Fruit fly (Drosophila melanogaster) whole organism, adult: ENCODE measurements around the gene tfc.

Experiments used
- CG11617 ChIP-seq: fragments of 200-800 bp; sonication (Bioruptor generic); optimal IDR thresholded peaks from 2 replicates; lab custom pipeline; 2017; ENCODE audit warnings: mild to moderate bottlenecking, missing biosample characterization, missing genetic modification reagents, missing genetic modification characterization
- CG12768 ChIP-seq: fragments of 200-800 bp; sonication (Bioruptor generic); optimal IDR thresholded peaks from 2 replicates; lab custom pipeline; 2017; ENCODE audit warnings: missing biosample characterization, missing genetic modification characterization, mild to moderate bottlenecking, moderate library complexity, missing genetic modification reagents
- CG14711 ChIP-seq: fragments of 200-800 bp; sonication (Bioruptor generic); optimal IDR thresholded peaks from 2 replicates; lab custom pipeline; 2018; ENCODE audit warnings: missing biosample characterization, mild to moderate bottlenecking, missing genetic modification characterization, moderate library complexity
- CG1620 ChIP-seq: fragments of 200-800 bp; sonication (Bioruptor generic); optimal IDR thresholded peaks from 2 replicates; lab custom pipeline; 2016; ENCODE audit warnings: missing biosample characterization, missing genetic modification characterization
- CG33017 ChIP-seq: fragments of 200-800 bp; sonication (Bioruptor generic); optimal IDR thresholded peaks from 2 replicates; lab custom pipeline; 2018; ENCODE audit warnings: missing biosample characterization, mild to moderate bottlenecking, missing genetic modification characterization, moderate library complexity
- CG5204 ChIP-seq: fragments of 200-800 bp; sonication (Bioruptor generic); optimal IDR thresholded peaks from 2 replicates; lab custom pipeline; 2016; ENCODE audit warnings: missing biosample characterization, missing genetic modification characterization
- CG7045 ChIP-seq: fragments of 200-800 bp; sonication (Bioruptor generic); optimal IDR thresholded peaks from 2 replicates; lab custom pipeline; 2017; ENCODE audit warnings: missing biosample characterization, mild to moderate bottlenecking, missing genetic modification characterization
- CG7101 ChIP-seq: fragments of 200-800 bp; sonication (Bioruptor generic); optimal IDR thresholded peaks from 2 replicates; lab custom pipeline; 2018; ENCODE audit warnings: missing biosample characterization, mild to moderate bottlenecking, missing genetic modification characterization, moderate library complexity
- Clk ChIP-seq: fragments of 200-800 bp; sonication (Bioruptor generic); optimal IDR thresholded peaks from 2 replicates; lab custom pipeline; 2017; ENCODE audit warnings: missing biosample characterization, missing genetic modification characterization
- Crg-1 ChIP-seq: fragments of 200-800 bp; sonication (Bioruptor generic); optimal IDR thresholded peaks from 2 replicates; lab custom pipeline; 2016; ENCODE audit warnings: missing biosample characterization, missing genetic modification characterization
- Hr96 ChIP-seq: fragments of 200-800 bp; sonication (Bioruptor generic); optimal IDR thresholded peaks from 2 replicates; lab custom pipeline; 2016; ENCODE audit warnings: missing biosample characterization, missing genetic modification characterization
- Mnt ChIP-seq: fragments of 200-800 bp; sonication (Bioruptor generic); optimal IDR thresholded peaks from 2 replicates; lab custom pipeline; 2016; ENCODE audit warnings: missing biosample characterization, mild to moderate bottlenecking, missing genetic modification characterization
- bab1 ChIP-seq: fragments of 200-800 bp; sonication (Bioruptor generic); optimal IDR thresholded peaks from 3 replicates; lab custom pipeline; 2019; ENCODE audit warnings: missing biosample characterization, mild to moderate bottlenecking, missing genetic modification characterization, moderate library complexity
- cic ChIP-seq: fragments of 200-800 bp; sonication (Bioruptor generic); optimal IDR thresholded peaks from 2 replicates; lab custom pipeline; 2017; ENCODE audit warnings: missing biosample characterization, mild to moderate bottlenecking, missing genetic modification characterization, moderate library complexity
- cnc ChIP-seq, 2 experiments: fragments of >200 bp; optimal IDR thresholded peaks; 2 replicates each; lab custom pipeline; 2017
- kay ChIP-seq: fragments of 200-800 bp; sonication (Bioruptor generic); peaks from one replicate; lab custom pipeline; 2016; ENCODE audit warnings: missing biosample characterization, missing genetic modification characterization, borderline replicate concordance
- ovo ChIP-seq: fragments of 200-800 bp; sonication (Bioruptor generic); optimal IDR thresholded peaks from 2 replicates; lab custom pipeline; 2016; ENCODE audit warnings: missing biosample characterization, missing genetic modification characterization
- pad ChIP-seq: fragments of 200-800 bp; sonication (Bioruptor generic); optimal IDR thresholded peaks from 3 replicates; lab custom pipeline; 2017; ENCODE audit warnings: missing biosample characterization, missing genetic modification characterization, mild to moderate bottlenecking, moderate library complexity, missing genetic modification reagents
- tj ChIP-seq: fragments of 200-800 bp; sonication (Bioruptor generic); optimal IDR thresholded peaks from 3 replicates; lab custom pipeline; 2017; ENCODE audit warnings: missing biosample characterization, mild to moderate bottlenecking, missing genetic modification characterization, moderate library complexity
- toe ChIP-seq: fragments of 200-800 bp; sonication (Bioruptor generic); optimal IDR thresholded peaks from 2 replicates; lab custom pipeline; 2016; ENCODE audit warnings: missing biosample characterization, missing genetic modification characterization

tfc gene

dm6 chr3L:1216460-1216859, 39.8 kb upstream of the tfc start:
- no peak for TF ChIP-seq Hr96 (GFP tag; lab: Kevin White, UChicago)
- TF ChIP-seq CG33017 (tag; lab: Kevin White, UChicago), result no peak
- TF ChIP-seq cnc (optimal IDR thresholded peaks at IDR 0.05; lab: Kevin White, UChicago), result no peak
- TF ChIP-seq ovo (GFP tag; lab: Kevin White, UChicago), result no peak
- TF ChIP-seq tj, result no peak

- no peak for TF ChIP-seq Clk (GFP tag; lab: Kevin White, UChicago)
- TF ChIP-seq tj, result no peak
- no peak for TF ChIP-seq CG11617 (GFP tag; lab: Kevin White, UChicago)
- no peak for TF ChIP-seq CG33017 (tag; lab: Kevin White, UChicago)
- no peak for TF ChIP-seq kay
- TF ChIP-seq bab1 (GFP tag; lab: Kevin White, UChicago), result no peak
Observed at dm6 chr3L:1218596-1218995, 37.7 kb upstream of the tfc start, which contains the start of gene LysP. LysP (minus strand) TSS chr3L:1218696.

dm6 chr3L:1227303-1227797, 28.9 kb upstream of the tfc start, which contains the start of gene LysS:
LysS (plus strand) TSS chr3L:1227747.
- no peak for TF ChIP-seq CG14711 (tag; lab: Kevin White, UChicago)
- TF ChIP-seq CG7101 (tag; lab: Kevin White, UChicago), result no peak
- no peak for TF ChIP-seq kay
- TF ChIP-seq CG7045 (GFP tag; lab: Kevin White, UChicago), result no peak
- no peak for TF ChIP-seq Mnt (GFP tag; lab: Kevin White, UChicago)
- no peak for TF ChIP-seq Crg-1 (GFP tag; lab: Kevin White, UChicago)
- no peak for TF ChIP-seq CG11617 (GFP tag; lab: Kevin White, UChicago)
- no peak for TF ChIP-seq ovo (GFP tag; lab: Kevin White, UChicago)
- no peak for TF ChIP-seq cic (GFP tag; lab: Kevin White, UChicago)
- TF ChIP-seq Clk (GFP tag; lab: Kevin White, UChicago), result no peak
- no peak for TF ChIP-seq Hr96 (GFP tag; lab: Kevin White, UChicago)
- no peak for TF ChIP-seq bab1 (GFP tag; lab: Kevin White, UChicago)
- TF ChIP-seq tj, result no peak
- TF ChIP-seq cnc (optimal IDR thresholded peaks at IDR 0.05; lab: Kevin White, UChicago), result no peak
- no peak for TF ChIP-seq CG12768 (GFP tag; lab: Kevin White, UChicago)
- no peak for TF ChIP-seq pad (GFP tag; lab: Kevin White, UChicago)
- TF ChIP-seq CG5204 (GFP tag; lab: Kevin White, UChicago), result no peak
- no peak for TF ChIP-seq CG1620 (GFP tag; lab: Kevin White, UChicago)
- TF ChIP-seq CG33017 (tag; lab: Kevin White, UChicago), result no peak

- TF ChIP-seq CG7101 (tag; lab: Kevin White, UChicago), result no peak
- TF ChIP-seq bab1 (GFP tag; lab: Kevin White, UChicago), result no peak
- no peak for TF ChIP-seq Clk (GFP tag; lab: Kevin White, UChicago)
- no peak for TF ChIP-seq Mnt (GFP tag; lab: Kevin White, UChicago)
- no peak for TF ChIP-seq CG11617 (GFP tag; lab: Kevin White, UChicago)
- no peak for TF ChIP-seq CG5204 (GFP tag; lab: Kevin White, UChicago)
- no peak for TF ChIP-seq tj
- TF ChIP-seq cic (GFP tag; lab: Kevin White, UChicago), result no peak
- no peak for TF ChIP-seq CG1620 (GFP tag; lab: Kevin White, UChicago)
Observed at dm6 chr3L:1232582-1232981, 23.7 kb upstream of the tfc start, which contains the start of gene CG33965. CG33965 (plus strand) TSS chr3L:1232882.

- TF ChIP-seq CG5204 (GFP tag; lab: Kevin White, UChicago), result no peak
- TF ChIP-seq CG11617 (GFP tag; lab: Kevin White, UChicago), result no peak
- no peak for TF ChIP-seq toe
Observed at dm6 chr3L:1233830-1234229, 22.4 kb upstream of the tfc start, which contains the start of gene CG33966. CG33966 (plus strand) TSS chr3L:1234130.

dm6 chr3L:1235426-1235825, 20.8 kb upstream of the tfc start, which contains the start of gene galene:
galene (plus strand) TSS chr3L:1235726.
- no peak for TF ChIP-seq CG11617 (GFP tag; lab: Kevin White, UChicago)
- no peak for TF ChIP-seq Hr96 (GFP tag; lab: Kevin White, UChicago)
- TF ChIP-seq CG7101 (tag; lab: Kevin White, UChicago), result no peak
- no peak for TF ChIP-seq CG14711 (tag; lab: Kevin White, UChicago)
- TF ChIP-seq CG12768 (GFP tag; lab: Kevin White, UChicago), result no peak
- TF ChIP-seq bab1 (GFP tag; lab: Kevin White, UChicago), result no peak
- TF ChIP-seq Mnt (GFP tag; lab: Kevin White, UChicago), result no peak
- no peak for TF ChIP-seq cnc (optimal IDR thresholded peaks at IDR 0.05; lab: Kevin White, UChicago)
- no peak for TF ChIP-seq CG33017 (tag; lab: Kevin White, UChicago)
- no peak for TF ChIP-seq pad (GFP tag; lab: Kevin White, UChicago)
- no peak for TF ChIP-seq Clk (GFP tag; lab: Kevin White, UChicago)
- TF ChIP-seq ovo (GFP tag; lab: Kevin White, UChicago), result no peak
- no peak for TF ChIP-seq CG7045 (GFP tag; lab: Kevin White, UChicago)
- TF ChIP-seq CG1620 (GFP tag; lab: Kevin White, UChicago), result no peak
- no peak for TF ChIP-seq Crg-1 (GFP tag; lab: Kevin White, UChicago)
- TF ChIP-seq CG5204 (GFP tag; lab: Kevin White, UChicago), result no peak
- no peak for TF ChIP-seq tj
- TF ChIP-seq kay, result no peak
- no peak for TF ChIP-seq cic (GFP tag; lab: Kevin White, UChicago)
